Worm (Caenorhabditis elegans): ENCODE results near the gene grd-5.
"Not testable (repeated sequence)": the region's sequence is repeated elsewhere in the genome, so short reads cannot be mapped to it uniquely, and the experiment has no call there.

Gene grd-5

ce11 chrV:8618738-8619137, at the start of gene grd-5:
grd-5 (plus strand) TSS chrV:8619032.
- no peak for TF ChIP-seq W03F9.2 (tag; optimal IDR thresholded peaks at IDR 0.05)
- no peak for TF ChIP-seq him-1 (tag; optimal IDR thresholded peaks at IDR 0.05)
- no peak for TF ChIP-seq dao-5 (tag; optimal IDR thresholded peaks at IDR 0.05)

ce11 chrV:8569172-8569571, 49.7 kb upstream of the grd-5 start:
- TF ChIP-seq dao-5 (tag; optimal IDR thresholded peaks at IDR 0.05) = no peak
- no peak for TF ChIP-seq him-1 (tag; optimal IDR thresholded peaks at IDR 0.05)
- no peak for TF ChIP-seq W03F9.2 (tag; optimal IDR thresholded peaks at IDR 0.05)

ce11 chrV:8569841-8570361, 48.9 kb upstream of the grd-5 start, which contains the start of the genes F25G6.9 and symk-1:
F25G6.9 (minus strand) TSS chrV:8570000.
symk-1 (plus strand) TSS chrV:8570311.
- TF ChIP-seq dao-5 (tag; optimal IDR thresholded peaks at IDR 0.05) (no peak), him-1 (tag; optimal IDR thresholded peaks at IDR 0.05) (no peak), W03F9.2 (tag; optimal IDR thresholded peaks at IDR 0.05) (peak; percentile 70)

ce11 chrV:8574762-8575161, 44.1 kb upstream of the grd-5 start, which contains the start of gene F25G6.1:
F25G6.1 (plus strand) TSS chrV:8575062.
- not testable (repeated sequence) for TF ChIP-seq W03F9.2, dao-5, him-1 (tag; optimal IDR thresholded peaks at IDR 0.05)

- no peak for TF ChIP-seq dao-5 (tag; optimal IDR thresholded peaks at IDR 0.05)
- no peak for TF ChIP-seq W03F9.2 (tag; optimal IDR thresholded peaks at IDR 0.05)
- TF ChIP-seq him-1 (tag; optimal IDR thresholded peaks at IDR 0.05) = no peak
Measured at ce11 chrV:8580961-8581360, 37.9 kb upstream of the grd-5 start, which contains the start of gene C10B5.1. C10B5.1 (plus strand) TSS chrV:8581261.

- no peak for TF ChIP-seq him-1 (tag; optimal IDR thresholded peaks at IDR 0.05)
- TF ChIP-seq W03F9.2 (tag; optimal IDR thresholded peaks at IDR 0.05) = no peak
- TF ChIP-seq dao-5 (tag; optimal IDR thresholded peaks at IDR 0.05) = no peak
Measured at ce11 chrV:8586472-8586871, 32.4 kb upstream of the grd-5 start.

- TF ChIP-seq dao-5 (tag; optimal IDR thresholded peaks at IDR 0.05) (no peak), W03F9.2 (tag; optimal IDR thresholded peaks at IDR 0.05) (no peak), him-1 (tag; optimal IDR thresholded peaks at IDR 0.05) (no peak)
Measured at ce11 chrV:8586920-8587319, 31.9 kb upstream of the grd-5 start.

ce11 chrV:8588079-8588478, 30.8 kb upstream of the grd-5 start, which contains the start of gene C10B5.3:
C10B5.3 (minus strand) TSS chrV:8588179.
- TF ChIP-seq dao-5 (tag; optimal IDR thresholded peaks at IDR 0.05) (no peak), W03F9.2 (tag; optimal IDR thresholded peaks at IDR 0.05) (no peak), him-1 (tag; optimal IDR thresholded peaks at IDR 0.05) (no peak)

- no peak for TF ChIP-seq him-1 (tag; optimal IDR thresholded peaks at IDR 0.05)
- TF ChIP-seq W03F9.2 (tag; optimal IDR thresholded peaks at IDR 0.05) = no peak
- no peak for TF ChIP-seq dao-5 (tag; optimal IDR thresholded peaks at IDR 0.05)
Measured at ce11 chrV:8592691-8593307, 26.0 kb upstream of the grd-5 start.

- TF ChIP-seq dao-5 (tag; optimal IDR thresholded peaks at IDR 0.05) (no peak), him-1 (tag; optimal IDR thresholded peaks at IDR 0.05) (no peak), W03F9.2 (tag; optimal IDR thresholded peaks at IDR 0.05) (no peak)
Measured at ce11 chrV:8594105-8594964, 24.5 kb upstream of the grd-5 start, which contains the start of gene tag-196. tag-196 (plus strand) TSS chrV:8594914.

ce11 chrV:8599192-8599591, 19.6 kb upstream of the grd-5 start, which contains the start of gene F41E6.7:
F41E6.7 (minus strand) TSS chrV:8599292.
- no peak for TF ChIP-seq W03F9.2 (tag; optimal IDR thresholded peaks at IDR 0.05)
- no peak for TF ChIP-seq him-1 (tag; optimal IDR thresholded peaks at IDR 0.05)
- no peak for TF ChIP-seq dao-5 (tag; optimal IDR thresholded peaks at IDR 0.05)

ce11 chrV:8599957-8600356, 18.9 kb upstream of the grd-5 start:
- no peak for TF ChIP-seq dao-5 (tag; optimal IDR thresholded peaks at IDR 0.05)
- no peak for TF ChIP-seq him-1 (tag; optimal IDR thresholded peaks at IDR 0.05)
- TF ChIP-seq W03F9.2 (tag; optimal IDR thresholded peaks at IDR 0.05) = no peak

- TF ChIP-seq him-1 (tag; optimal IDR thresholded peaks at IDR 0.05) (no peak), W03F9.2 (tag; optimal IDR thresholded peaks at IDR 0.05) (no peak), dao-5 (tag; optimal IDR thresholded peaks at IDR 0.05) (no peak)
Measured at ce11 chrV:8601420-8601819, 17.4 kb upstream of the grd-5 start, which contains the start of gene F41E6.8. F41E6.8 (minus strand) TSS chrV:8601520.
